Fruit fly (Drosophila melanogaster): Measurements from ENCODE around the gene meigo.

- TF ChIP-seq Hr96 (GFP tag; optimal IDR thresholded peaks at IDR 0.05): no peak
- no peak for TF ChIP-seq ovo (GFP tag; optimal IDR thresholded peaks at IDR 0.05)
- no peak for TF ChIP-seq toe (GFP tag; optimal IDR thresholded peaks at IDR 0.05)
- no peak for TF ChIP-seq bab1 (GFP tag; optimal IDR thresholded peaks at IDR 0.05)
- TF ChIP-seq cic (GFP tag; optimal IDR thresholded peaks at IDR 0.05): no peak
- no peak for TF ChIP-seq Mnt (GFP tag; optimal IDR thresholded peaks at IDR 0.05)
- TF ChIP-seq CG11617 (GFP tag; optimal IDR thresholded peaks at IDR 0.05): no peak
- TF ChIP-seq pad (GFP tag; optimal IDR thresholded peaks at IDR 0.05): no peak
- TF ChIP-seq CG7101 (tag; optimal IDR thresholded peaks at IDR 0.05): no peak
Measured at dm6 chr3R:21133517-21133916, 4.6 kb upstream of the meigo start, which contains the start of gene Trm7-34.
